Worm (Caenorhabditis elegans) whole organism, L1 larva: Measurements from ENCODE around the gene srx-2.

Experiments
- C04F5.9 ChIP-seq: sonication (generic microtip); optimal IDR thresholded peaks from 2 replicates; lab custom pipeline; 2016; ENCODE audit warnings: missing genetic modification characterization, missing compliant biosample characterization
- C34B4.2 ChIP-seq: sonication (generic microtip); optimal IDR thresholded peaks from 2 replicates; lab custom pipeline; 2017; ENCODE audit warnings: mild to moderate bottlenecking, missing genetic modification characterization, missing compliant biosample characterization
- F16B12.6 ChIP-seq: fragments of 150-350 bp; optimal IDR thresholded peaks from 2 replicates; lab custom pipeline; 2014; ENCODE audit warnings: missing biosample characterization, missing genetic modification characterization
- Y116A8C.19 ChIP-seq: sonication (generic microtip); optimal IDR thresholded peaks from 2 replicates; lab custom pipeline; 2016; ENCODE audit warnings: missing compliant biosample characterization, missing genetic modification characterization, borderline replicate concordance
- aha-1 ChIP-seq: fragments of 150-350 bp; optimal IDR thresholded peaks from 2 replicates; lab custom pipeline; 2014; ENCODE audit warnings: missing biosample characterization, missing genetic modification characterization
- alr-1 ChIP-seq: fragments of 200-800 bp; sonication (Bioruptor generic); optimal IDR thresholded peaks from 2 replicates; lab custom pipeline; 2018; ENCODE audit warnings: borderline replicate concordance, mild to moderate bottlenecking, missing genetic modification characterization, missing compliant biosample characterization
- ama-1 ChIP-seq: fragments of 150-350 bp; optimal IDR thresholded peaks from 2 replicates; lab custom pipeline; 2014
- blmp-1 ChIP-seq: fragments of 150-350 bp; optimal IDR thresholded peaks from 2 replicates; lab custom pipeline; 2014; ENCODE audit warnings: missing biosample characterization, missing genetic modification characterization
- ceh-8 ChIP-seq: fragments of 200-800 bp; sonication (Bioruptor generic); optimal IDR thresholded peaks from 2 replicates; lab custom pipeline; 2018; ENCODE audit warnings: mild to moderate bottlenecking, missing genetic modification characterization, moderate library complexity, missing compliant biosample characterization
- ces-1 ChIP-seq: fragments of 150-350 bp; optimal IDR thresholded peaks from 2 replicates; lab custom pipeline; 2014; ENCODE audit warnings: missing biosample characterization, missing genetic modification reagents, missing genetic modification characterization
- dpl-1 ChIP-seq, 3 experiments: fragments of 150-350 bp in 2 of 3; sonication (generic microtip) in 1 of 3; optimal IDR thresholded peaks; 2 replicates each; lab custom pipeline; 2014 to 2017; ENCODE audit warnings: missing biosample characterization in 3 of 3, missing genetic modification characterization in 3 of 3, missing genetic modification reagents in 3 of 3
- efl-1 ChIP-seq, 4 experiments: fragments of 150-350 bp; optimal IDR thresholded peaks in 3 of 4; peaks in 1 of 4; 1 replicate in 1 of 4; 2 replicates in 3 of 4; lab custom pipeline; 2014; ENCODE audit warnings: missing biosample characterization in 2 of 4, missing genetic modification characterization in 2 of 4, missing genetic modification reagents in 2 of 4
- egl-13 ChIP-seq: sonication (generic microtip); optimal IDR thresholded peaks from 2 replicates; lab custom pipeline; 2016; ENCODE audit warnings: missing genotype, missing genetic modification reagents, missing genetic modification characterization, missing compliant biosample characterization
- egl-27 ChIP-seq, 2 experiments: fragments of 150-350 bp in 1 of 2; sonication (generic microtip); optimal IDR thresholded peaks; 3 replicates each; lab custom pipeline; 2017 to 2018; ENCODE audit warnings: missing biosample characterization in 2 of 2, missing genetic modification characterization in 2 of 2, missing genetic modification reagents in 2 of 2
- ets-5 ChIP-seq: fragments of 200-800 bp; sonication (Bioruptor generic); IDR thresholded peaks from 2 replicates; pipeline ENCODE4 v1.3.6; 2022; ENCODE audit warnings: missing genetic modification characterization, missing compliant biosample characterization
- fkh-4 ChIP-seq: sonication (generic microtip); optimal IDR thresholded peaks from 2 replicates; lab custom pipeline; 2016; ENCODE audit warnings: missing compliant biosample characterization, missing genetic modification characterization, borderline replicate concordance
- isw-1 ChIP-seq: fragments of 200-800 bp; sonication (Bioruptor generic); IDR thresholded peaks from 2 replicates; pipeline ENCODE4 v1.3.6; 2022; ENCODE audit warnings: missing genetic modification characterization, missing compliant biosample characterization
- lin-13 ChIP-seq: fragments of 150-350 bp; optimal IDR thresholded peaks from 2 replicates; lab custom pipeline; 2014; ENCODE audit warnings: missing biosample characterization, missing genetic modification reagents, missing genetic modification characterization
- lin-35 ChIP-seq, 2 experiments: fragments of 150-350 bp; optimal IDR thresholded peaks; 2 replicates each; lab custom pipeline; 2014; ENCODE audit warnings: missing biosample characterization in 2 of 2, missing genetic modification characterization in 2 of 2, missing genetic modification reagents in 2 of 2
- lir-3 ChIP-seq: sonication (generic microtip); optimal IDR thresholded peaks from 2 replicates; lab custom pipeline; 2016; ENCODE audit warnings: mild to moderate bottlenecking, missing genetic modification characterization, moderate library complexity, missing compliant biosample characterization; ENCODE audit not compliant: poor library complexity
- lsy-2 ChIP-seq, 2 experiments: fragments of 150-350 bp; optimal IDR thresholded peaks; 2 replicates each; lab custom pipeline; 2014; ENCODE audit warnings: missing biosample characterization in 2 of 2, missing genetic modification characterization in 2 of 2
- mdl-1 ChIP-seq, 2 experiments: fragments of 150-350 bp; optimal IDR thresholded peaks; 2 replicates each; lab custom pipeline; 2014 to 2017; ENCODE audit warnings: missing biosample characterization in 2 of 2, missing genetic modification characterization in 2 of 2, inconsistent platforms in 1 of 2
- mef-2 ChIP-seq: fragments of 150-350 bp; optimal IDR thresholded peaks from 2 replicates; lab custom pipeline; 2014; ENCODE audit warnings: missing biosample characterization, missing genetic modification characterization
- mep-1 ChIP-seq: fragments of 150-350 bp; optimal IDR thresholded peaks from 2 replicates; lab custom pipeline; 2014; ENCODE audit warnings: missing biosample characterization, missing genetic modification characterization
- nhr-12 ChIP-seq: sonication (generic microtip); optimal IDR thresholded peaks from 2 replicates; lab custom pipeline; 2017; ENCODE audit warnings: missing biosample characterization, missing genetic modification characterization
- nhr-237 ChIP-seq: fragments of 150-350 bp; optimal IDR thresholded peaks from 2 replicates; lab custom pipeline; 2014; ENCODE audit warnings: missing biosample characterization, missing genetic modification characterization
- nhr-71 ChIP-seq: sonication (generic microtip); optimal IDR thresholded peaks from 2 replicates; lab custom pipeline; 2016; ENCODE audit warnings: mild to moderate bottlenecking, missing genetic modification characterization, moderate library complexity, missing compliant biosample characterization
- nhr-76 ChIP-seq: sonication (generic microtip); optimal IDR thresholded peaks from 2 replicates; lab custom pipeline; 2017; ENCODE audit warnings: missing biosample characterization, missing genetic modification characterization
- pag-3 ChIP-seq: sonication (generic microtip); optimal IDR thresholded peaks from 2 replicates; lab custom pipeline; 2017; ENCODE audit warnings: missing genetic modification characterization, mild to moderate bottlenecking, missing compliant biosample characterization, antibody characterized with exemption, borderline replicate concordance; ENCODE audit not compliant: insufficient read depth
- skn-1 ChIP-seq: fragments of 150-350 bp; optimal IDR thresholded peaks from 2 replicates; lab custom pipeline; 2014; ENCODE audit warnings: missing biosample characterization, missing genetic modification characterization
- snpc-4 ChIP-seq: fragments of 150-350 bp; optimal IDR thresholded peaks from 2 replicates; lab custom pipeline; 2014; ENCODE audit warnings: missing biosample characterization, missing genetic modification characterization
- snu-23 ChIP-seq: sonication (generic microtip); optimal IDR thresholded peaks from 2 replicates; lab custom pipeline; 2016; ENCODE audit warnings: missing genetic modification characterization, missing compliant biosample characterization
- sox-4 ChIP-seq: sonication (generic microtip); optimal IDR thresholded peaks from 2 replicates; lab custom pipeline; 2016; ENCODE audit warnings: missing genetic modification characterization, missing compliant biosample characterization
- tlp-1 ChIP-seq: fragments of 150-350 bp; optimal IDR thresholded peaks from 2 replicates; lab custom pipeline; 2014; ENCODE audit warnings: missing biosample characterization, missing genetic modification characterization
- unc-30 ChIP-seq: sonication (generic microtip); optimal IDR thresholded peaks from 2 replicates; lab custom pipeline; 2017; ENCODE audit warnings: missing biosample characterization, missing genetic modification characterization
- unc-86 ChIP-seq: sonication (generic microtip); optimal IDR thresholded peaks from 2 replicates; lab custom pipeline; 2016; ENCODE audit warnings: missing genetic modification characterization, missing compliant biosample characterization
- zag-1 ChIP-seq: fragments of 150-350 bp; optimal IDR thresholded peaks from 2 replicates; lab custom pipeline; 2014; ENCODE audit warnings: missing biosample characterization, missing genetic modification characterization

Gene srx-2

DNA sequence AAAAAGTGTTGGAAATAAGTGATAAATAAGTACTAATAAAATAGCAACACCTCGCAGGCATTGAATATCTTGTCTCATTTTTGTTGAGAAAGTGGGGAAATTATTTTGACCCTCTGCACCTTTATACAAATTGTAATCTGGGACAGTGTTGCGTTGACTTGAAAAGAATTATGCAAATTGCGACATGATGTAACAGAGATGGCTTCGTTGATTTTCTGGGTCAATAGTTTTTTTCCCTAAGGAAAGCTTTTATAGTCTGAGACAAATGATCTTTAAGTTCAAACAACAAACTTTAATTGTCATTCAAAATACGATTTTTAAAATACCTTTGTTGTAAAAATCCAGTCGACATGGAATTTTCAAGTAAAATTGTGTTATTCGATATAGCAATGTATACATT lies 15.4 kb downstream of the srx-2 start, which contains the start of gene bus-1:
Gene bus-1 (minus strand): TSS at position 101 of the 400 bp plus-strand sequence.
- TF ChIP-seq F16B12.6 (no peak), lin-35 (GFP tag; optimal IDR thresholded peaks at IDR 0.05; lab: Kevin White, UChicago) (no peak), C34B4.2 (tag; lab: Kevin White, UChicago) (no peak), snpc-4 (tag; lab: Kevin White, UChicago) (no peak), sox-4 (no peak), nhr-237 (tag; lab: Kevin White, UChicago) (no peak), egl-13 (tag; lab: Kevin White, UChicago) (no peak), ceh-8 (GFP tag; lab: Kevin White, UChicago) (no peak), nhr-71 (tag; lab: Kevin White, UChicago) (no peak), pag-3 (tag; lab: Kevin White, UChicago) (no peak), mep-1 (no peak), skn-1 (tag; lab: Kevin White, UChicago) (no peak)

DNA sequence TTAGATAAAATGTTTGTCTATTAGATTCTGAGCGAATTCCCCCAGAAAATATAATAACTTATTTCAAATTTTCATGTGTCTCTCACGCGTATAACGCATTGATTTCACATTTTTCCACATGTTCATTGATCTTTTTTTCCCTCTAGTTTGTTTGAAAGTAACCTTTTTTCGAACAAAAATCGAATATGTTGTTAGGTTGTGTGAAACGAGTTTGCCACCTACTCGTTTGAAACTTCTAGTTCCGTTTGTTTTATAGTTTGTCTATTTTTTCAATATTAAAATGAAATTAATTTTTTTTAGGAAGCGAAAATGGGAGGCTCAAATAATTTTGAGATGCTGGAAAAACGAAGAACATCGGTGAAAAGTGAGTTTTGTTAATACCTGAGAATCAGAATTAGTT lies 21.0 kb downstream of the srx-2 start, which contains the start of gene C25E10.5:
Gene C25E10.5 (plus strand): TSS at position 301 of the 400 bp plus-strand sequence.
- TF ChIP-seq efl-1 (optimal IDR thresholded peaks at IDR 0.05; lab: Kevin White, UChicago), result no peak
- peak in 1 of 2 experiments; percentile 40 for TF ChIP-seq efl-1 (GFP tag; optimal IDR thresholded peaks at IDR 0.05 in 1 of 2; lab: Kevin White, UChicago)
- TF ChIP-seq zag-1 (tag; lab: Kevin White, UChicago), result no peak
- TF ChIP-seq unc-86, result no peak
- TF ChIP-seq, all 84 proteins: peak for 1

DNA sequence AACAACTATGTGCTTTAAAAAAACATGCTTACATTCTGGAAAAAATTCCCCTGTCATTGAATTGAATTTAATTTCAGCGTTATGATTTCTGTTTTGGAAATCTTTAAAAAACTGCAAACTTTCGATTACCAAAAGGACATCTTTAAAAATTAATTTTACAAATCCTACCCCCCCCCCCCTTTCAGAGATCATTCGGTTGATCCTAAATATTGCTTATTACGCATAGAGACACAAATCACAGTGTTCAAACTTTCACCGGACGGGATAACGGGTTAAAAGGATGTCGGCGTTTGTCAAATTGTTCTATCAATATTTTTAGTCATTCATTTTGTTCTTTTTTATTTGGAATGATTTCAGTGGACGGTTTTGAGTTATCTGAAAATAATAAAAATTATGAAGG lies 24.0 kb downstream of the srx-2 start, which contains the start of gene C25E10.4:
Gene C25E10.4 (plus strand): TSS at position 301 of the 400 bp plus-strand sequence.
- TF ChIP-seq efl-1 (optimal IDR thresholded peaks at IDR 0.05; lab: Kevin White, UChicago) (no peak), efl-1 (GFP tag; optimal IDR thresholded peaks at IDR 0.05 in 1 of 2; lab: Kevin White, UChicago) (peak in 1 of 2 experiments; percentile 43), alr-1 (tag; lab: Kevin White, UChicago) (no peak), blmp-1 (tag; lab: Kevin White, UChicago) (peak; percentile 33)

DNA sequence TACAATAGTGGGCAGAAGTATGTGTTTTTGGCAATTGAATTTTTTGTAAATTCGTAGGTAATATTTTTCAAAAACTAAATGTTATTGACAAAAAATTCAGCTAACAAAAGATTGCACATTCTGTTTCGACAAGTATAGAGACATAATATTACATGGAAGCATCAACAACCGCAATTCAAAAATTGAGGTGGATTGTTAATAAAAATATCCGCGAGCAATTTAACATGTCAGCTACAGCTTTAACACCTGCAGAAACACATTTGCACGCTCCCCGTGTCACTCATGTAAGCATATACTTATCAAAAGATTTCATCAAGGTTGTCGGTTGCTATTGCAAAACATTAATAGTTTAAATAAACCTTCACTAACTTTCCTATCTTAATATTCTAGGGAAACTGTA lies 26.4 kb downstream of the srx-2 start, which contains the start of gene srsx-34:
Gene srsx-34 (plus strand): TSS at position 301 of the 400 bp plus-strand sequence.
- TF ChIP-seq lir-3 (tag; lab: Kevin White, UChicago) (no peak), nhr-76 (tag; lab: Kevin White, UChicago) (no peak), C04F5.9 (tag; lab: Kevin White, UChicago) (no peak), lin-13 (GFP tag; lab: Kevin White, UChicago) (no peak), mdl-1 (tag; optimal IDR thresholded peaks at IDR 0.05; lab: Kevin White, UChicago) (no peak), unc-30 (tag; lab: Kevin White, UChicago) (no peak), nhr-12 (tag; lab: Kevin White, UChicago) (no peak), fkh-4 (tag; lab: Kevin White, UChicago) (no peak), isw-1 (GFP tag; lab: Robert Waterston, UW) (no peak), aha-1 (tag; lab: Kevin White, UChicago) (no peak)
- TF ChIP-seq, all 84 proteins: peak for 0

DNA sequence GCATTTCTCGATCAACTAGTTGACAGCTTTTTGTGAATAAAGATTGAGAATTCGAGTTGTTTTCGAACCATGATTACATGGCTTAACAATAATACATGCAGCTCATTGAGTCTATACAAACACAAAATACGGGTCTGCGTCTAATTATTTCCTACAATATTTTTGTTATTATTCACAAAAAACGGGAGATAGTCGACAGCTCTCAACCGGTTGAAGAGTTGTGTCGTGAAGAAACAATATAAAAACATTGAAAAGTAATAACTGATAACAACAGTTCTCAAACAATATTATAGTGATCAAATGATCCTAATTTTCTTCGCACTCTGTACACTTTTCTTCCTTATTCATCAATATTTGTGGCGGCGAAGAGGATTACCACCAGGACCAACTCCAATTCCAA lies 31.8 kb downstream of the srx-2 start, which contains the start of gene cyp-33B1:
Gene cyp-33B1 (plus strand): TSS at position 301 of the 400 bp plus-strand sequence.
- TF ChIP-seq snu-23, result no peak
- TF ChIP-seq ama-1 (lab: Kevin White, UChicago), result no peak
- TF ChIP-seq egl-27 (tag; optimal IDR thresholded peaks at IDR 0.05; lab: Kevin White, UChicago), result no peak
- TF ChIP-seq mef-2 (tag; lab: Kevin White, UChicago), result no peak
- TF ChIP-seq sox-4, result no peak
- no peak for TF ChIP-seq lsy-2 (tag; optimal IDR thresholded peaks at IDR 0.05; lab: Kevin White, UChicago)
- no peak for TF ChIP-seq dpl-1 (GFP tag; optimal IDR thresholded peaks at IDR 0.05; lab: Kevin White, UChicago)
- no peak for TF ChIP-seq tlp-1 (tag; lab: Kevin White, UChicago)
- TF ChIP-seq ets-5 (GFP tag; lab: Robert Waterston, UW), result no peak
- TF ChIP-seq Y116A8C.19, result no peak
- TF ChIP-seq ces-1 (GFP tag; lab: Kevin White, UChicago), result no peak
- no peak for TF ChIP-seq snpc-4 (tag; lab: Kevin White, UChicago)
- no peak for TF ChIP-seq lin-35 (GFP tag; optimal IDR thresholded peaks at IDR 0.05; lab: Kevin White, UChicago)
